Fruit fly (Drosophila melanogaster): ENCODE measurements around the gene CG13887.

DNA sequence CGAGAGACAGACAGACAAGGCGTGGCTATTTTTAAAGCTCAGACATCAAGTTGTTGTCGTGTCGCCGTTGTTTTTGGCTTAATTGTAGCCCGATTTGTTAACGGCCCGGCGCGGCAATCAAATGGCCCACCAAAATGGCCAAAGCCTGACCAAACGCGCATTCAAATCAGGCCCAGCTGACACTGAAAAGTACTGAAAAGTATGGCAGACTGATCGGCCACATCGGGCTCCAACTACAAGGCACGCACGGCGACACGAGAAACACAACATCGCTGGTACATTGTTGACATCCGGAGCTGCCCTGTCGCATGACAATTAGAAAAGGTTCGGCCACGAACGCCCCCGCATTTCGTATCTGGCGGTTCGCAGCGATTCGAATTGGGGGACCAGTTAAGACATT lies 25.8 kb upstream of the CG13887 start:
- TF ChIP-seq bbx (GFP tag; IDR thresholded peaks at IDR 0.05; ENCODE audit: partially characterized antibody), result no peak
- no peak for TF ChIP-seq Taf1 (GFP tag; IDR thresholded peaks at IDR 0.05)
- TF ChIP-seq CG10267 (tag; optimal IDR thresholded peaks at IDR 0.05), result no peak
- no peak for TF ChIP-seq CG10654 (GFP tag; optimal IDR thresholded peaks at IDR 0.05)
- TF ChIP-seq ci (GFP tag; IDR thresholded peaks at IDR 0.05), result peak; percentile 19; the same call in 1 of the 3 replicates
- no peak for TF ChIP-seq ham (GFP tag; IDR thresholded peaks at IDR 0.05)
